Worm (Caenorhabditis elegans) whole organism, L4 larva: ENCODE results near the gene T07H3.8.
"Not testable (repeated sequence)": the region's sequence is repeated elsewhere in the genome, so short reads cannot be mapped to it uniquely, and the experiment has no call there.

Source experiments
- aly-2 ChIP-seq: sonication (generic microtip); optimal IDR thresholded peaks from 2 replicates; lab custom pipeline; 2018; ENCODE audit warnings: missing biosample characterization, missing genetic modification characterization
- ama-1 ChIP-seq: fragments of 150-350 bp; optimal IDR thresholded peaks from 2 replicates; lab custom pipeline; 2014; ENCODE audit warnings: inconsistent platforms, mixed read lengths
- fkh-10 ChIP-seq: fragments of 150-350 bp; optimal IDR thresholded peaks from 2 replicates; lab custom pipeline; 2014; ENCODE audit warnings: missing biosample characterization, missing genetic modification reagents, missing genetic modification characterization
- lin-15B ChIP-seq: fragments of 150-350 bp; sonication (generic microtip); optimal IDR thresholded peaks from 3 replicates; lab custom pipeline; 2014; ENCODE audit warnings: missing biosample characterization, missing genetic modification characterization
- nhr-10 ChIP-seq: fragments of 150-350 bp; optimal IDR thresholded peaks from 2 replicates; lab custom pipeline; 2014; ENCODE audit warnings: missing biosample characterization, missing genetic modification characterization

- not testable (repeated sequence) for TF ChIP-seq lin-15B; nhr-10 (tag; lab: Kevin White, UChicago); ama-1; aly-2; fkh-10 (GFP tag; lab: Kevin White, UChicago)
Measured at ce11 chrII:1540628-1541027, 45.8 kb upstream of the T07H3.8 start, which contains the start of gene poml-4.
